Fruit fly (Drosophila melanogaster): ENCODE measurements around the gene CG43294.

dm6 chr3L:11937270-11937669 lies 20.8 kb upstream of the CG43294 start:
- TF ChIP-seq tj (GFP tag; optimal IDR thresholded peaks at IDR 0.05): no peak
- TF ChIP-seq CG1620 (GFP tag; optimal IDR thresholded peaks at IDR 0.05): no peak
- no peak for TF ChIP-seq CG33017 (tag; optimal IDR thresholded peaks at IDR 0.05)
- TF ChIP-seq Mnt (GFP tag; optimal IDR thresholded peaks at IDR 0.05): no peak
- TF ChIP-seq CG11617 (GFP tag; optimal IDR thresholded peaks at IDR 0.05): no peak
- TF ChIP-seq CG5204 (GFP tag; optimal IDR thresholded peaks at IDR 0.05): no peak
- TF ChIP-seq kay (GFP tag; ENCODE audit: borderline replicate concordance): no peak
- no peak for TF ChIP-seq CG7101 (tag; optimal IDR thresholded peaks at IDR 0.05)
- TF ChIP-seq Hr96 (GFP tag; optimal IDR thresholded peaks at IDR 0.05): no peak
- TF ChIP-seq CG7045 (GFP tag; optimal IDR thresholded peaks at IDR 0.05): no peak
- TF ChIP-seq CG14711 (tag; optimal IDR thresholded peaks at IDR 0.05): no peak
- no peak for TF ChIP-seq CG12768 (GFP tag; optimal IDR thresholded peaks at IDR 0.05)
- TF ChIP-seq Crg-1 (GFP tag; optimal IDR thresholded peaks at IDR 0.05): no peak
- no peak for TF ChIP-seq toe (GFP tag; optimal IDR thresholded peaks at IDR 0.05)
